Worm (Caenorhabditis elegans) whole organism, L4/young adult: ENCODE measurements around the gene K01A11.3.

Experiments
- W03F9.2 ChIP-seq: fragments of 150-350 bp; optimal IDR thresholded peaks from 2 replicates; lab custom pipeline; 2014; ENCODE audit warnings: missing biosample characterization, missing genetic modification characterization
- dao-5 ChIP-seq: sonication (generic microtip); optimal IDR thresholded peaks from 2 replicates; lab custom pipeline; 2016; ENCODE audit warnings: missing genotype, missing genetic modification characterization, moderate library complexity, missing compliant biosample characterization
- him-1 ChIP-seq: sonication (generic microtip); optimal IDR thresholded peaks from 2 replicates; lab custom pipeline; 2016; ENCODE audit warnings: missing genotype, missing genetic modification reagents, missing genetic modification characterization, missing compliant biosample characterization

Gene K01A11.3

DNA sequence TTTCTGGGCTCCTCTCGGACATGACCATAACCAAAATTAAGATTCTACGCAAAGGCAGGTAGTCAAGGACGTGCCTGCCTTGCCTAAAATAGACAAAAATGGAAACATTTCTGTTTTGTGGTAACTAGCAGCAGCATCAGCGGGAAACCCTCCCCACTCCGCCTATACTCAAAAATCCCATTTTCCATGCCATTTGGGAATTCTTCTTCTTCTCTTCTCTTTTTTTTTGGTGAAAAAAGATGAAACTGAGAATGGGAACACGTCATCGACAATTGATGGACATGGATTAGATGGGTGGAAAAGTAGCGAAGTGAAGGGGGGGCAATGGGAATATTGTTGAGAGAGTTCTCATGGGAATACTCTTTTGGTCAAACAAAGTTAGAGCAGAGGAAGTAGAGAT lies 15.3 kb downstream of the K01A11.3 start:
- no peak for TF ChIP-seq W03F9.2 (tag; lab: Kevin White, UChicago)
- TF ChIP-seq him-1 (tag; lab: Kevin White, UChicago): no peak
- no peak for TF ChIP-seq dao-5 (tag; lab: Kevin White, UChicago)

DNA sequence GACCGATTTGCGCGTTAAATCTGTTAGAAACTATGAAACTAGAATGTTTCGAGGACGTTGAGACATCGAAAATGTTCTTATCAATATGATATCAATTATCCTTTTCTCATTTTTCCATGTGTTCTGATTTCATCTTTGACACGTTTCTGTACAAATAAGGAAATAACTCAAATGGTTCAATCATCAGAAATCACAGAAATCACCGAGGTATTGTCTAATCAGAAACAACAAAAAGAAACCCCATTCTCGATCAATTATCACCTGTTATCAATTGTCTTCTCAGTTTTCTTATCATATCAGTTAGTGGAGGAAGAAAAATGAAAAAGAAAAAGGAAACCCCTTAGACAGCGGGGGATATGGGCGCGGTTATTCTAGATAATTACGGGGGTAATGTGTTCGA lies 17.3 kb downstream of the K01A11.3 start:
- no peak for TF ChIP-seq him-1 (tag; lab: Kevin White, UChicago)
- TF ChIP-seq W03F9.2 (tag; lab: Kevin White, UChicago): no peak
- no peak for TF ChIP-seq dao-5 (tag; lab: Kevin White, UChicago)

ce11 chrIII:3431385-3431784 lies 21.0 kb downstream of the K01A11.3 start, which contains the start of gene K01A11.1:
K01A11.1 (minus strand) TSS chrIII:3431485.
- TF ChIP-seq W03F9.2 (tag; lab: Kevin White, UChicago) (no peak), him-1 (tag; lab: Kevin White, UChicago) (no peak), dao-5 (tag; lab: Kevin White, UChicago) (no peak)

DNA sequence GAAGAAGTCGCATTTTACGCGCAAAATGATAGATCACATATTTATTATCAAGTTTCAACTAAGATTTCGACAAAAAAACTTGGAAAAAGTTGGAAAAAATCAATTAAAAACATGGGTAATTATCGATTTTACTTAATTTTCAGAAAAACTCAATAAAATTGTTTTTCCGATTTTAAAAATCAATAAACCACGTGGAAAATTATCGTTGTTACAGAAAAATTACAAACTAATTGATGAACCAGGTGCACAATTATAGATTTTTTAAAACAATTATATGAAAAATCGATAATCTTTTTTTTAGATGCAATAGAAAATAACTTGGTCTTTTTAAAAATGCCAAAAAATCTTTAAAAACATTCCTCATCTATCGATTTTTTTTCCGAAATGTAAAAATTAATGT lies 21.7 kb downstream of the K01A11.3 start:
- TF ChIP-seq him-1 (tag; lab: Kevin White, UChicago) (no peak), W03F9.2 (tag; lab: Kevin White, UChicago) (no peak), dao-5 (tag; lab: Kevin White, UChicago) (no peak)

- TF ChIP-seq W03F9.2 (tag; lab: Kevin White, UChicago) (no peak), him-1 (tag; lab: Kevin White, UChicago) (no peak), dao-5 (tag; lab: Kevin White, UChicago) (no peak)
Observed at ce11 chrIII:3429761-3430160, 22.7 kb downstream of the K01A11.3 start.

ce11 chrIII:3428574-3428973 lies 23.8 kb downstream of the K01A11.3 start:
- TF ChIP-seq him-1 (tag; lab: Kevin White, UChicago): no peak
- no peak for TF ChIP-seq W03F9.2 (tag; lab: Kevin White, UChicago)
- no peak for TF ChIP-seq dao-5 (tag; lab: Kevin White, UChicago)

ce11 chrIII:3426741-3427140 lies 25.7 kb downstream of the K01A11.3 start:
- no peak for TF ChIP-seq him-1 (tag; lab: Kevin White, UChicago)
- TF ChIP-seq dao-5 (tag; lab: Kevin White, UChicago): no peak
- TF ChIP-seq W03F9.2 (tag; lab: Kevin White, UChicago): no peak

DNA sequence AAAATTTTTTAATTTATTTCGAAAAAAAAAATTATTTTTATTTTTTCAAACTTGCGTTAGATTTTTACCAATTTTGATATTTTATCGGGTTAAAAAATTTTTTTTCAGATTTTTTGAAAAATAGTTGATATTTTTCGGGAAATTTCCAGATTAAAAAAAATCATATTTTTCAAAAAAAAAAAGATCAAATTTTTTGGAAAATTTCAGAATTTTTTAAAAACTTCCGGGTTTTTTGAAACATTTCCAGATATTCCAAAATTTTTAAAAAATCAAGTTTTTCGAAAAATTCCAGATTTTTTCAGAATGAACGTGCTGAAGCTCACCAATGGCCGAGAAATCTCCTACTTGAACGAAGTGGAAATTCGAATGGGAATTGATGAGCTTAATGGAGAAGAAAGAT lies 27.0 kb downstream of the K01A11.3 start, which contains the start of gene metl-18:
Gene metl-18, plus strand, starts transcription at position 301 of the 400 bp plus-strand sequence.
- TF ChIP-seq W03F9.2 (tag; lab: Kevin White, UChicago) (no peak), dao-5 (tag; lab: Kevin White, UChicago) (no peak), him-1 (tag; lab: Kevin White, UChicago) (no peak)

ce11 chrIII:3423924-3424323 lies 28.5 kb downstream of the K01A11.3 start:
- TF ChIP-seq dao-5 (tag; lab: Kevin White, UChicago) (no peak), him-1 (tag; lab: Kevin White, UChicago) (no peak), W03F9.2 (tag; lab: Kevin White, UChicago) (no peak)

DNA sequence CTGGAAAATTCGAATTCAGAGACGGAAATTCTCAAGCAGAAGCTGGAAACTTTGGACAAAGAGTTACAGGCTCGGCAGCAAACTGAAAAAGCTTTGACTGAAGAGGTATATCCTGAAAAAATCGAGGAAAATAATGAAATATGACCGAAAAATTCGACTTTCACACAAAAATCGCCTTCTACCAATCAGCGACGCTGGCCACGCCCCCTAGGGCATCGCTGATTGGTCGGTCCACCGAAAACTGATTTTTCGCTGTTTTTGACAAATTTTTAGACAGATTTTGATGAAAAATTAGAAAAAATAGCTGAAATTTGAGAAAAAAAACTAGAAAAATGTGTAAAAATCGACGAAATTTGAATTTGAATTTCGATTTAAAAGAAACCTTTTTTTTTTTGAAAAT lies 33.5 kb downstream of the K01A11.3 start:
- no peak for TF ChIP-seq him-1 (tag; lab: Kevin White, UChicago)
- no peak for TF ChIP-seq W03F9.2 (tag; lab: Kevin White, UChicago)
- TF ChIP-seq dao-5 (tag; lab: Kevin White, UChicago): no peak

ce11 chrIII:3417453-3417852 lies 35.0 kb downstream of the K01A11.3 start:
- no peak for TF ChIP-seq W03F9.2 (tag; lab: Kevin White, UChicago)
- TF ChIP-seq dao-5 (tag; lab: Kevin White, UChicago): no peak
- no peak for TF ChIP-seq him-1 (tag; lab: Kevin White, UChicago)

ce11 chrIII:3414412-3414811 lies 38.0 kb downstream of the K01A11.3 start:
- TF ChIP-seq him-1 (tag; lab: Kevin White, UChicago): no peak
- TF ChIP-seq dao-5 (tag; lab: Kevin White, UChicago): no peak
- no peak for TF ChIP-seq W03F9.2 (tag; lab: Kevin White, UChicago)

DNA sequence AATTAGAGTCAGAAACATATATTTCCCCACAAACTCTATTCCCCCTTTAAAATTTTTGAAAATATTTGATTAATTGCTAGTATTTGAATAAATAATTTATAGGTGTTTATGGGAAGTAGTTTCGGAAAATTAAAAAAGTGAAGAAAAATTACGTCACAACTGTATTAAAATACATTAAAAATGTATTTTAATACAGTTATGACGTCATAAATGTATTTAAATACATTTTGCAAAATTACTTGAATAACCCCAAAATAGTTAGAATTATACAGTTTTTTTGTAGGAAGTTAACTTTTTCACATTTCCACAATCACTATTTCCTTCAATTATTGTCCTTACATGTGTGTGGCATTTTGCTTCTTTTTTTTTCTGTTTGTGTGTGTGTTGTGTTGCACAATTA lies 39.0 kb downstream of the K01A11.3 start:
- TF ChIP-seq W03F9.2 (tag; lab: Kevin White, UChicago): no peak
- no peak for TF ChIP-seq him-1 (tag; lab: Kevin White, UChicago)
- no peak for TF ChIP-seq dao-5 (tag; lab: Kevin White, UChicago)

DNA sequence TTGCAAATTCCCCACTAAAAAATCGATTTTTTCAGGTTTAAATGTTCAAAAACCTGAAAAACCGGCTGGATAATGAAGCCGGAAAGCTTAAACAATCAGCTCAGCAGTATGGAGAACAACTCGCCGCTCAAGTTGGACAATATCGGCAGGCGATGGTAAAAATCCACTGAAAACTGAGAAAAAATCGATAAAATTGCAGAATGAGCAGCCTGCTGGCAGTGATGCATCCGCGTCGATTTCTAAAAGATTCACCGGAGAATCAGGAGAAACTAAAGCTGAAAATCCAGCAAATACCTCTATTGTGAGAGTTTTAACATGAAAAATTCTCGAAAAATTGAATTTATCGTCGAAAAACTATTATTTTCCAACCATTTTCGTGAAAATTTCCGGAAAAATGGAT lies 46.9 kb downstream of the K01A11.3 start, which contains the start of gene golg-4:
Gene golg-4, plus strand, starts transcription at position 34 of the 400 bp plus-strand sequence.
- TF ChIP-seq him-1 (tag; lab: Kevin White, UChicago): no peak
- TF ChIP-seq W03F9.2 (tag; lab: Kevin White, UChicago): no peak
- TF ChIP-seq dao-5 (tag; lab: Kevin White, UChicago): no peak
